Worm (Caenorhabditis elegans) whole organism, late embryonic: ENCODE measurements around the gene col-145.

Experiments
- C08G9.2 ChIP-seq: sonication (generic microtip); optimal IDR thresholded peaks from 2 replicates; lab custom pipeline; 2016; ENCODE audit warnings: mild to moderate bottlenecking, missing genetic modification characterization, moderate library complexity, missing compliant biosample characterization
- C38D4.7 ChIP-seq: fragments of 200-800 bp; sonication (Bioruptor generic); optimal IDR thresholded peaks from 2 replicates; lab custom pipeline; 2018; ENCODE audit warnings: mild to moderate bottlenecking, missing genetic modification characterization, moderate library complexity, missing compliant biosample characterization
- Y22D7AL.16 ChIP-seq: sonication (generic microtip); optimal IDR thresholded peaks from 2 replicates; lab custom pipeline; 2016; ENCODE audit warnings: missing genetic modification characterization, missing compliant biosample characterization
- ama-1 ChIP-seq: fragments of 150-350 bp; optimal IDR thresholded peaks from 2 replicates; lab custom pipeline; 2014
- ceh-14 ChIP-seq: sonication (generic microtip); optimal IDR thresholded peaks from 2 replicates; lab custom pipeline; 2016; ENCODE audit warnings: missing genotype, missing genetic modification characterization, missing compliant biosample characterization
- ceh-24 ChIP-seq: sonication (generic microtip); optimal IDR thresholded peaks from 2 replicates; lab custom pipeline; 2016; ENCODE audit warnings: mild to moderate bottlenecking, missing genetic modification characterization, missing compliant biosample characterization
- ceh-31 ChIP-seq: sonication (generic microtip); optimal IDR thresholded peaks from 2 replicates; lab custom pipeline; 2016; ENCODE audit warnings: missing genetic modification characterization, missing compliant biosample characterization
- ceh-48 ChIP-seq: sonication (generic microtip); optimal IDR thresholded peaks from 2 replicates; lab custom pipeline; 2016; ENCODE audit warnings: missing genetic modification characterization, inconsistent platforms, missing compliant biosample characterization
- ceh-6 ChIP-seq: fragments of 200-800 bp; sonication (Bioruptor generic); optimal IDR thresholded peaks from 2 replicates; lab custom pipeline; 2018; ENCODE audit warnings: mild to moderate bottlenecking, missing genetic modification characterization, missing compliant biosample characterization
- ets-4 ChIP-seq: sonication (generic microtip); optimal IDR thresholded peaks from 2 replicates; lab custom pipeline; 2016; ENCODE audit warnings: missing genetic modification characterization, missing compliant biosample characterization
- eyg-1 ChIP-seq: sonication (generic microtip); optimal IDR thresholded peaks from 2 replicates; lab custom pipeline; 2016; ENCODE audit warnings: missing genotype, missing genetic modification characterization, missing compliant biosample characterization
- fax-1 ChIP-seq: sonication (generic microtip); optimal IDR thresholded peaks from 2 replicates; lab custom pipeline; 2016; ENCODE audit warnings: missing genotype, missing genetic modification characterization, missing compliant biosample characterization
- fkh-10 ChIP-seq: fragments of 150-350 bp; optimal IDR thresholded peaks from 2 replicates; lab custom pipeline; 2014; ENCODE audit warnings: missing biosample characterization, missing genetic modification reagents, missing genetic modification characterization
- hlh-13 ChIP-seq: fragments of 200-800 bp; sonication (Bioruptor generic); optimal IDR thresholded peaks from 2 replicates; lab custom pipeline; 2018; ENCODE audit warnings: mild to moderate bottlenecking, missing genetic modification characterization, missing compliant biosample characterization
- hlh-30 ChIP-seq: sonication (generic microtip); optimal IDR thresholded peaks from 2 replicates; lab custom pipeline; 2017; ENCODE audit warnings: antibody characterized with exemption, missing genetic modification characterization, missing compliant biosample characterization; ENCODE audit not compliant: insufficient read depth
- lin-11 ChIP-seq: fragments of 200-800 bp; sonication (Bioruptor generic); optimal IDR thresholded peaks from 2 replicates; lab custom pipeline; 2018; ENCODE audit warnings: mild to moderate bottlenecking, missing genetic modification characterization, missing compliant biosample characterization
- madf-2 ChIP-seq: sonication (generic microtip); optimal IDR thresholded peaks from 2 replicates; lab custom pipeline; 2017; ENCODE audit warnings: missing genetic modification characterization, missing compliant biosample characterization
- mec-3 ChIP-seq: sonication (generic microtip); optimal IDR thresholded peaks from 2 replicates; lab custom pipeline; 2016; ENCODE audit warnings: borderline replicate concordance, missing genetic modification characterization, missing compliant biosample characterization
- nhr-232 ChIP-seq: sonication (generic microtip); optimal IDR thresholded peaks from 2 replicates; lab custom pipeline; 2016; ENCODE audit warnings: missing genetic modification characterization, missing compliant biosample characterization
- npax-4 ChIP-seq: sonication (generic microtip); optimal IDR thresholded peaks from 2 replicates; lab custom pipeline; 2016; ENCODE audit warnings: missing genetic modification characterization, missing compliant biosample characterization
- pat-9 ChIP-seq: fragments of 200-800 bp; sonication (Bioruptor generic); optimal IDR thresholded peaks from 2 replicates; lab custom pipeline; 2018; ENCODE audit warnings: mild to moderate bottlenecking, missing genetic modification characterization, moderate library complexity, missing compliant biosample characterization
- pha-2 ChIP-seq: sonication (generic microtip); optimal IDR thresholded peaks from 2 replicates; lab custom pipeline; 2017; ENCODE audit warnings: mild to moderate bottlenecking, missing genetic modification characterization, missing compliant biosample characterization
- pqm-1 ChIP-seq: sonication (generic microtip); optimal IDR thresholded peaks from 2 replicates; lab custom pipeline; 2016; ENCODE audit warnings: missing genetic modification characterization, missing compliant biosample characterization
- pros-1 ChIP-seq: fragments of 150-350 bp; optimal IDR thresholded peaks from 2 replicates; lab custom pipeline; 2014; ENCODE audit warnings: missing biosample characterization, missing genetic modification reagents, missing genetic modification characterization
- rnt-1 ChIP-seq: sonication (generic microtip); optimal IDR thresholded peaks from 2 replicates; lab custom pipeline; 2016; ENCODE audit warnings: missing genetic modification characterization, missing compliant biosample characterization
- sox-2 ChIP-seq: fragments of 200-800 bp; sonication (Bioruptor generic); IDR thresholded peaks from 2 replicates; pipeline ENCODE4 v1.3.6; 2022; ENCODE audit warnings: missing genetic modification reagents, missing genetic modification characterization, missing compliant biosample characterization
- sox-4 ChIP-seq: sonication (generic microtip); optimal IDR thresholded peaks from 2 replicates; lab custom pipeline; 2017; ENCODE audit warnings: mild to moderate bottlenecking, missing genetic modification characterization, inconsistent platforms, missing compliant biosample characterization
- tbx-7 ChIP-seq: sonication (generic microtip); optimal IDR thresholded peaks from 2 replicates; lab custom pipeline; 2016; ENCODE audit warnings: missing genotype, missing genetic modification characterization, missing compliant biosample characterization
- ttx-3 ChIP-seq: sonication (generic microtip); optimal IDR thresholded peaks from 2 replicates; lab custom pipeline; 2016; ENCODE audit warnings: missing genetic modification reagents, missing genetic modification characterization, missing compliant biosample characterization
- unc-3 ChIP-seq, 2 experiments: fragments of 200-800 bp in 1 of 2; sonication (Bioruptor generic) in 1 of 2; sonication (generic microtip) in 1 of 2; conservative IDR thresholded peaks in 1 of 2; optimal IDR thresholded peaks in 1 of 2; 2 replicates each; pipeline versions ENCODE4 v1.3.6 to Lab custom; 2016 to 2022; ENCODE audit warnings: missing compliant biosample characterization in 2 of 2, missing genetic modification characterization in 2 of 2, missing genetic modification reagents in 1 of 2
- unc-42 ChIP-seq: sonication (generic microtip); optimal IDR thresholded peaks from 2 replicates; lab custom pipeline; 2016; ENCODE audit warnings: missing genotype, missing genetic modification characterization, missing compliant biosample characterization
- ztf-16 ChIP-seq: sonication (generic microtip); optimal IDR thresholded peaks from 2 replicates; lab custom pipeline; 2017; ENCODE audit warnings: missing genetic modification characterization, missing compliant biosample characterization

Gene col-145

ce11 chrV:9123186-9123585 is 39.6 kb downstream of the col-145 start, which contains the start of gene F21C10.11:
TSS of gene F21C10.11 (plus strand) at chrV:9123486.
- no peak for TF ChIP-seq C08G9.2 (tag; lab: Kevin White, UChicago)
- no peak for TF ChIP-seq hlh-30 (tag; lab: Kevin White, UChicago)
- no peak for TF ChIP-seq nhr-232 (tag; lab: Kevin White, UChicago)
- no peak for TF ChIP-seq tbx-7 (tag; lab: Kevin White, UChicago)
- no peak for TF ChIP-seq fax-1 (tag; lab: Kevin White, UChicago)
- TF ChIP-seq sox-2 (GFP tag; lab: Robert Waterston, UW): no peak
- TF ChIP-seq mec-3: no peak
- TF ChIP-seq unc-42 (tag; lab: Kevin White, UChicago): no peak
- TF ChIP-seq eyg-1 (tag; lab: Kevin White, UChicago): no peak
- TF ChIP-seq pat-9 (tag; lab: Kevin White, UChicago): no peak
- TF ChIP-seq fkh-10 (GFP tag; lab: Kevin White, UChicago): no peak
- no peak for TF ChIP-seq unc-3 (GFP tag; conservative IDR thresholded peaks at IDR 0.05; lab: Robert Waterston, UW)
- TF ChIP-seq unc-3 (tag; optimal IDR thresholded peaks at IDR 0.05; lab: Kevin White, UChicago): no peak
- no peak for TF ChIP-seq npax-4

- TF ChIP-seq fax-1 (tag; lab: Kevin White, UChicago): no peak
- no peak for TF ChIP-seq pat-9 (tag; lab: Kevin White, UChicago)
- no peak for TF ChIP-seq C38D4.7 (GFP tag; lab: Kevin White, UChicago)
- no peak for TF ChIP-seq tbx-7 (tag; lab: Kevin White, UChicago)
- no peak for TF ChIP-seq ceh-24 (tag; lab: Kevin White, UChicago)
- no peak for TF ChIP-seq madf-2 (tag; lab: Kevin White, UChicago)
- no peak for TF ChIP-seq lin-11
- no peak for TF ChIP-seq ceh-31 (tag; lab: Kevin White, UChicago)
- TF ChIP-seq fkh-10 (GFP tag; lab: Kevin White, UChicago): no peak
- TF ChIP-seq C08G9.2 (tag; lab: Kevin White, UChicago): no peak
- no peak for TF ChIP-seq ceh-14 (tag; lab: Kevin White, UChicago)
- TF ChIP-seq pha-2 (tag; lab: Kevin White, UChicago): no peak
- TF ChIP-seq unc-3 (GFP tag; conservative IDR thresholded peaks at IDR 0.05; lab: Robert Waterston, UW): no peak
- TF ChIP-seq unc-3 (tag; optimal IDR thresholded peaks at IDR 0.05; lab: Kevin White, UChicago): no peak
- no peak for TF ChIP-seq nhr-232 (tag; lab: Kevin White, UChicago)
- TF ChIP-seq Y22D7AL.16 (tag; lab: Kevin White, UChicago): no peak
- TF ChIP-seq, all 69 proteins: peak for 0
These were observed 40.8 kb downstream of the col-145 start, which contains the start of gene F21C10.13 for ce11 chrV:9122004-9122403. TSS of gene F21C10.13 (plus strand) at chrV:9122304.

ce11 chrV:9112467-9112866 is 50.3 kb downstream of the col-145 start, which contains the start of gene F21C10.7:
TSS of gene F21C10.7 (plus strand) at chrV:9112767.
- no peak for TF ChIP-seq ceh-6 (GFP tag; lab: Kevin White, UChicago)
- TF ChIP-seq rnt-1: no peak
- TF ChIP-seq pat-9 (tag; lab: Kevin White, UChicago): no peak
- no peak for TF ChIP-seq ama-1
- TF ChIP-seq pqm-1: no peak
- TF ChIP-seq ets-4 (tag; lab: Kevin White, UChicago): no peak
- TF ChIP-seq ceh-48: no peak
- no peak for TF ChIP-seq tbx-7 (tag; lab: Kevin White, UChicago)
- TF ChIP-seq ztf-16 (tag; lab: Kevin White, UChicago): no peak
- TF ChIP-seq pha-2 (tag; lab: Kevin White, UChicago): no peak
- no peak for TF ChIP-seq hlh-13 (GFP tag; lab: Kevin White, UChicago)
- TF ChIP-seq npax-4: no peak
- TF ChIP-seq sox-4: no peak
- TF ChIP-seq ttx-3 (tag; lab: Kevin White, UChicago): no peak
- TF ChIP-seq pros-1 (tag; lab: Kevin White, UChicago): no peak
